Worm (Caenorhabditis elegans) whole organism, midembryonic: Measurements from ENCODE around the gene atfs-1.

ENCODE experiments used
- T22C8.4 ChIP-seq: fragments of 200-800 bp; sonication (Bioruptor generic); IDR thresholded peaks from 2 replicates; pipeline ENCODE4 v1.3.6; 2022; ENCODE audit warnings: missing genetic modification characterization, missing compliant biosample characterization
- cog-1 ChIP-seq: sonication (generic microtip); optimal IDR thresholded peaks from 2 replicates; lab custom pipeline; 2016; ENCODE audit warnings: missing genetic modification characterization, missing compliant biosample characterization
- flt-1 ChIP-seq: fragments of 200-800 bp; sonication (Bioruptor generic); IDR thresholded peaks from 2 replicates; pipeline ENCODE4 v1.3.6; 2022; ENCODE audit warnings: missing genetic modification characterization, missing compliant biosample characterization
- ref-1 ChIP-seq: fragments of 200-800 bp; sonication (Bioruptor generic); conservative IDR thresholded peaks from 2 replicates; pipeline ENCODE4 v1.3.6; 2022; ENCODE audit warnings: missing genetic modification reagents, missing genetic modification characterization, missing compliant biosample characterization
- ztf-23 ChIP-seq: fragments of 200-800 bp; sonication (Bioruptor generic); IDR thresholded peaks from 2 replicates; pipeline ENCODE4 v1.3.6; 2022; ENCODE audit warnings: missing genetic modification reagents, missing genetic modification characterization, missing compliant biosample characterization
- ztf-29 ChIP-seq: fragments of 200-800 bp; sonication (Bioruptor generic); IDR thresholded peaks from 2 replicates; pipeline ENCODE4 v1.3.6; 2022; ENCODE audit warnings: missing genetic modification reagents, missing genetic modification characterization, missing compliant biosample characterization

DNA sequence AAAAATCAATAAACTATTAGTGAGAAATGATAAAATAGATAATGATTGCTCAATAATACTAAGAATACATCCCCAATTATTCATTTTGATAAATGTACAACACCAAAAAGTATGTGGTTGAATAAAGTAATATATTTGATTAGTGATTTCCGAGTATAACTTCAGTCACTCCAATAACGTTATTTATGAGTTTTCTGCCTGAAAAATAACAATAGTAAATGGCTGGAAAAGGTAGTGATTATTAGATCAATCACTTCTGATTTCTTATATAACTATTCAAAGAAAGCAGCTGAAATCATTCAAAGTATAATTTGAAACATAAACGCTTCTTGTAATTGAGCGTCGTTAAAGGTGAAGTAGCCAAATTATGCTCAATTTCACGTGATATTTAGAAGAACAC lies 17.3 kb downstream of the atfs-1 start, which contains the start of gene str-230:
- TF ChIP-seq ztf-29 (no peak), flt-1 (no peak), cog-1 (tag; lab: Kevin White, UChicago) (no peak), ztf-23 (no peak), ref-1 (no peak), T22C8.4 (GFP tag; lab: Robert Waterston, UW) (no peak)
